Worm (Caenorhabditis elegans) whole organism, L4 larva: ENCODE data around the gene F13A2.1.

Experiments
- F10B5.3 ChIP-seq: sonication (generic microtip); optimal IDR thresholded peaks from 2 replicates; lab custom pipeline; 2016; ENCODE audit warnings: mild to moderate bottlenecking, missing genetic modification characterization, missing compliant biosample characterization
- Y48G9A.11 ChIP-seq: fragments of 200-800 bp; sonication (Bioruptor generic); IDR thresholded peaks from 2 replicates; pipeline ENCODE4 v1.3.6; 2022; ENCODE audit warnings: missing genetic modification reagents, missing genetic modification characterization, missing compliant biosample characterization
- Y5F2A.4 ChIP-seq: fragments of 200-800 bp; sonication (Bioruptor generic); optimal IDR thresholded peaks from 2 replicates; lab custom pipeline; 2018; ENCODE audit warnings: mild to moderate bottlenecking, missing genetic modification characterization, missing compliant biosample characterization
- ZK337.2 ChIP-seq: fragments of 200-800 bp; sonication (Bioruptor generic); IDR thresholded peaks from 2 replicates; pipeline ENCODE4 v1.3.6; 2022; ENCODE audit warnings: missing genetic modification reagents, missing genetic modification characterization, missing compliant biosample characterization
- ZK546.5 ChIP-seq, 2 experiments: sonication (generic microtip); optimal IDR thresholded peaks; 2 replicates each; lab custom pipeline; 2017; ENCODE audit warnings: missing biosample characterization in 2 of 2, missing genetic modification characterization in 2 of 2
- aha-1 ChIP-seq: fragments of 150-350 bp; peaks from one replicate; lab custom pipeline; 2014; ENCODE audit warnings: missing biosample characterization, missing genetic modification characterization
- ceh-28 ChIP-seq: fragments of 150-350 bp; optimal IDR thresholded peaks from 2 replicates; lab custom pipeline; 2014; ENCODE audit warnings: missing biosample characterization, missing genetic modification reagents, missing genetic modification characterization
- ceh-32 ChIP-seq: sonication (generic microtip); optimal IDR thresholded peaks from 2 replicates; lab custom pipeline; 2016; ENCODE audit warnings: mild to moderate bottlenecking, missing genetic modification characterization, missing compliant biosample characterization; ENCODE audit not compliant: poor library complexity
- ceh-44 ChIP-seq: fragments of 200-800 bp; sonication (Bioruptor generic); IDR thresholded peaks from 2 replicates; pipeline ENCODE4 v1.3.6; 2022; ENCODE audit warnings: missing genetic modification reagents, missing genetic modification characterization, missing compliant biosample characterization
- ces-1 ChIP-seq: fragments of 150-350 bp; sonication (generic microtip); optimal IDR thresholded peaks from 4 replicates; lab custom pipeline; 2014; ENCODE audit warnings: missing biosample characterization, missing genetic modification reagents, missing genetic modification characterization
- cey-2 ChIP-seq: sonication (generic microtip); optimal IDR thresholded peaks from 3 replicates; lab custom pipeline; 2017; ENCODE audit warnings: missing genetic modification characterization, mild to moderate bottlenecking, missing compliant biosample characterization, antibody characterized with exemption, borderline replicate concordance; ENCODE audit not compliant: insufficient read depth
- ctbp-1 ChIP-seq: fragments of 200-800 bp; sonication (Bioruptor generic); IDR thresholded peaks from 2 replicates; pipeline ENCODE4 v1.3.6; 2022; ENCODE audit warnings: missing genetic modification reagents, missing genetic modification characterization, missing compliant biosample characterization
- daf-16 ChIP-seq, 3 experiments: sonication (generic microtip); optimal IDR thresholded peaks; 2 replicates each; lab custom pipeline; 2016 to 2017; ENCODE audit warnings: missing genetic modification characterization in 3 of 3, missing genetic modification reagents in 3 of 3, mild to moderate bottlenecking in 2 of 3, missing compliant biosample characterization in 2 of 3, missing biosample characterization in 1 of 3, moderate library complexity in 1 of 3
- duxl-1 ChIP-seq: sonication (generic microtip); optimal IDR thresholded peaks from 2 replicates; lab custom pipeline; 2016; ENCODE audit warnings: mild to moderate bottlenecking, missing genetic modification characterization, moderate library complexity, missing compliant biosample characterization; ENCODE audit not compliant: poor library complexity
- hlh-11 ChIP-seq: fragments of 200-800 bp; sonication (Bioruptor generic); optimal IDR thresholded peaks from 2 replicates; lab custom pipeline; 2018; ENCODE audit warnings: mild to moderate bottlenecking, missing genetic modification characterization, missing compliant biosample characterization
- lin-13 ChIP-seq: fragments of 150-350 bp; optimal IDR thresholded peaks from 2 replicates; lab custom pipeline; 2014; ENCODE audit warnings: missing biosample characterization, missing genetic modification reagents, missing genetic modification characterization
- lin-15B ChIP-seq: fragments of 150-350 bp; sonication (generic microtip); optimal IDR thresholded peaks from 3 replicates; lab custom pipeline; 2014; ENCODE audit warnings: missing biosample characterization, missing genetic modification characterization
- lin-38 ChIP-seq: fragments of 200-800 bp; sonication (Bioruptor generic); IDR thresholded peaks from 2 replicates; pipeline ENCODE4 v1.3.6; 2022; ENCODE audit warnings: missing genetic modification reagents, missing genetic modification characterization, missing compliant biosample characterization
- lin-39 ChIP-seq: fragments of 150-350 bp; optimal IDR thresholded peaks from 2 replicates; lab custom pipeline; 2014; ENCODE audit warnings: missing biosample characterization, missing genetic modification reagents, missing genetic modification characterization
- mdl-1 ChIP-seq, 2 experiments: fragments of 150-350 bp in 1 of 2; sonication (generic microtip) in 1 of 2; optimal IDR thresholded peaks; 2 replicates each; lab custom pipeline; 2014 to 2017; ENCODE audit warnings: missing biosample characterization in 2 of 2, missing genetic modification characterization in 2 of 2
- mdt-29 ChIP-seq: fragments of 200-800 bp; sonication (Bioruptor generic); IDR thresholded peaks from 2 replicates; pipeline ENCODE4 v1.3.6; 2022; ENCODE audit warnings: missing genetic modification reagents, missing genetic modification characterization, missing compliant biosample characterization
- mep-1 ChIP-seq: fragments of 150-350 bp; sonication (generic microtip); optimal IDR thresholded peaks from 3 replicates; lab custom pipeline; 2014; ENCODE audit warnings: missing biosample characterization, missing genetic modification characterization
- mxl-3 ChIP-seq: fragments of 200-800 bp; sonication (Bioruptor generic); optimal IDR thresholded peaks from 2 replicates; lab custom pipeline; 2018; ENCODE audit warnings: mild to moderate bottlenecking, missing genetic modification characterization, missing compliant biosample characterization
- nhr-102 ChIP-seq: sonication (generic microtip); optimal IDR thresholded peaks from 2 replicates; lab custom pipeline; 2016; ENCODE audit warnings: mild to moderate bottlenecking, missing genetic modification characterization, moderate library complexity, missing compliant biosample characterization
- nhr-237 ChIP-seq: sonication (generic microtip); optimal IDR thresholded peaks from 2 replicates; lab custom pipeline; 2017; ENCODE audit warnings: missing biosample characterization, missing genetic modification characterization
- nhr-28 ChIP-seq: fragments of 150-350 bp; optimal IDR thresholded peaks from 2 replicates; lab custom pipeline; 2014; ENCODE audit warnings: missing biosample characterization, missing genetic modification characterization
- nhr-41 ChIP-seq: fragments of 200-800 bp; sonication (Bioruptor generic); IDR thresholded peaks from 2 replicates; pipeline ENCODE4 v1.3.6; 2022; ENCODE audit warnings: missing genetic modification reagents, missing genetic modification characterization, missing compliant biosample characterization
- nhr-6 ChIP-seq: fragments of 150-350 bp; optimal IDR thresholded peaks from 2 replicates; lab custom pipeline; 2014; ENCODE audit warnings: missing biosample characterization, missing genetic modification characterization
- nhr-76 ChIP-seq: fragments of 150-350 bp; optimal IDR thresholded peaks from 2 replicates; lab custom pipeline; 2014; ENCODE audit warnings: missing biosample characterization, missing genetic modification characterization
- nhr-77 ChIP-seq: fragments of 150-350 bp; optimal IDR thresholded peaks from 2 replicates; lab custom pipeline; 2014; ENCODE audit warnings: missing biosample characterization, missing genetic modification characterization
- pha-4 ChIP-seq, 2 experiments: fragments of 150-350 bp in 1 of 2; fragments of 200-800 bp in 1 of 2; sonication (Bioruptor generic) in 1 of 2; IDR thresholded peaks in 1 of 2; optimal IDR thresholded peaks in 1 of 2; 2 replicates each; pipeline versions ENCODE4 v1.3.6 to Lab custom; 2014 to 2022; ENCODE audit warnings: missing genetic modification characterization in 2 of 2, missing genetic modification reagents in 2 of 2, missing biosample characterization in 1 of 2, missing compliant biosample characterization in 1 of 2
- php-3 ChIP-seq: fragments of 200-800 bp; sonication (Bioruptor generic); IDR thresholded peaks from 2 replicates; pipeline ENCODE4 v1.3.6; 2022; ENCODE audit warnings: missing genetic modification reagents, missing genetic modification characterization, missing compliant biosample characterization
- pqm-1 ChIP-seq: sonication (generic microtip); optimal IDR thresholded peaks from 2 replicates; lab custom pipeline; 2017; ENCODE audit warnings: missing biosample characterization, missing genetic modification characterization
- saeg-2 ChIP-seq: fragments of 200-800 bp; sonication (Bioruptor generic); IDR thresholded peaks from 2 replicates; pipeline ENCODE4 v1.3.6; 2022; ENCODE audit warnings: missing genetic modification reagents, missing genetic modification characterization, missing compliant biosample characterization
- skn-1 ChIP-seq: fragments of 150-350 bp; optimal IDR thresholded peaks from 2 replicates; lab custom pipeline; 2014; ENCODE audit warnings: missing biosample characterization, missing genetic modification characterization
- snpc-1.2 ChIP-seq: fragments of 200-800 bp; sonication (Bioruptor generic); IDR thresholded peaks from 2 replicates; pipeline ENCODE4 v1.3.6; 2022; ENCODE audit warnings: missing genetic modification reagents, missing genetic modification characterization, missing compliant biosample characterization
- snpc-4 ChIP-seq: fragments of 150-350 bp; optimal IDR thresholded peaks from 2 replicates; lab custom pipeline; 2014; ENCODE audit warnings: missing biosample characterization, missing genetic modification characterization
- tag-97 ChIP-seq: fragments of 200-800 bp; sonication (Bioruptor generic); IDR thresholded peaks from 2 replicates; pipeline ENCODE4 v1.3.6; 2022; ENCODE audit warnings: missing genetic modification characterization, missing compliant biosample characterization
- unc-39 ChIP-seq: sonication (generic microtip); optimal IDR thresholded peaks from 2 replicates; lab custom pipeline; 2017; ENCODE audit warnings: missing biosample characterization, missing genetic modification characterization
- unc-62 ChIP-seq, 3 experiments: fragments of 150-350 bp in 1 of 3; sonication (generic microtip); optimal IDR thresholded peaks in 2 of 3; peaks in 1 of 3; 1 replicate in 1 of 3; 2 replicates in 2 of 3; lab custom pipeline; 2014 to 2017; ENCODE audit warnings: missing biosample characterization in 3 of 3, missing genetic modification characterization in 3 of 3, missing genetic modification reagents in 3 of 3, missing genotype in 1 of 3
- vab-7 ChIP-seq: fragments of 200-800 bp; sonication (Bioruptor generic); IDR thresholded peaks from 2 replicates; pipeline ENCODE4 v1.3.6; 2022; ENCODE audit warnings: missing genetic modification reagents, missing genetic modification characterization, missing compliant biosample characterization
- zag-1 ChIP-seq: fragments of 150-350 bp; optimal IDR thresholded peaks from 2 replicates; lab custom pipeline; 2014; ENCODE audit warnings: missing biosample characterization, missing genetic modification characterization
- zfp-2 ChIP-seq: sonication (generic microtip); optimal IDR thresholded peaks from 2 replicates; lab custom pipeline; 2016; ENCODE audit warnings: mild to moderate bottlenecking, missing genetic modification characterization, missing compliant biosample characterization
- zfp-3 ChIP-seq: fragments of 200-800 bp; sonication (Bioruptor generic); conservative IDR thresholded peaks from 2 replicates; pipeline ENCODE4 v1.3.6; 2022; ENCODE audit warnings: missing genetic modification reagents, missing genetic modification characterization, missing compliant biosample characterization
- zip-11 ChIP-seq: fragments of 200-800 bp; sonication (Bioruptor generic); IDR thresholded peaks from 2 replicates; pipeline ENCODE4 v1.3.6; 2022; ENCODE audit warnings: missing genetic modification characterization, missing compliant biosample characterization
- zip-2 ChIP-seq: fragments of 150-350 bp; optimal IDR thresholded peaks from 2 replicates; lab custom pipeline; 2014; ENCODE audit warnings: missing biosample characterization, missing genetic modification characterization

F13A2.1 gene

DNA sequence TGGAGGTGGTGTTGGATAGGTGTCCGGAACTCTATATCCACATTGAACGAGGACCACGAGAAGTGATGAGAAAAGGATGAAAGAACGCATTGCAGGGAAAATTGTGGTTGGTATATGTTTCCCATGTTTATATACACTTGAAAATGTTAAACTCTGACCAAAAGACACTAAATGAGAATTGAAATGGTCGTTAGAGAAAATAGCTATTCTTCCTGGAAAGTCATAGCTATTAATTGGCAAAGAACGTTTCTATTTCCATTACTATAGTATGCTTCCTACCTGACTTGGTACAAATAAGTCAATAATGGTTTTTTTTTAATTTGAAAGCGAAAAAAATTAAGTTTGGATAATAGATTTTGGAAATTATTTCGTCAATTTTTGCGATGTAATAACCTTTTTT lies 34.5 kb upstream of the F13A2.1 start, which contains the start of gene Y47D7A.18:
Y47D7A.18 (minus strand) TSS at position 101 of the 400 bp plus-strand sequence.
- no peak for TF ChIP-seq snpc-4
- TF ChIP-seq nhr-41: no peak
- TF ChIP-seq lin-39 (tag; lab: Kevin White, UChicago): no peak
- TF ChIP-seq unc-62 (GFP tag; optimal IDR thresholded peaks at IDR 0.05 in 1 of 2; lab: Kevin White, UChicago): peak in 1 of 2 experiments; percentile 31
- TF ChIP-seq unc-62 (tag; optimal IDR thresholded peaks at IDR 0.05; lab: Kevin White, UChicago): no peak
- TF ChIP-seq daf-16 (GFP tag; optimal IDR thresholded peaks at IDR 0.05; lab: Kevin White, UChicago): no peak
- TF ChIP-seq daf-16 (tag; optimal IDR thresholded peaks at IDR 0.05; lab: Kevin White, UChicago): no peak
- TF ChIP-seq nhr-102 (tag; lab: Kevin White, UChicago): no peak

ce11 chrV:4414613-4415071 lies 32.4 kb upstream of the F13A2.1 start, which contains the start of gene grl-5:
grl-5 (minus strand) TSS chrV:4414663.
- TF ChIP-seq tag-97 (no peak), zag-1 (tag; lab: Kevin White, UChicago) (no peak), lin-15B (no peak), lin-13 (no peak), vab-7 (GFP tag; lab: Robert Waterston, UW) (no peak), ceh-44 (GFP tag; lab: Robert Waterston, UW) (no peak), nhr-102 (tag; lab: Kevin White, UChicago) (no peak), zip-11 (GFP tag; lab: Robert Waterston, UW) (no peak), ceh-28 (tag; lab: Kevin White, UChicago) (no peak), F10B5.3 (no peak), nhr-28 (tag; lab: Kevin White, UChicago) (no peak), unc-62 (GFP tag; optimal IDR thresholded peaks at IDR 0.05 in 1 of 2; lab: Kevin White, UChicago) (peak in 1 of 2 experiments; percentile 84), unc-62 (tag; optimal IDR thresholded peaks at IDR 0.05; lab: Kevin White, UChicago) (no peak), ZK337.2 (GFP tag; lab: Robert Waterston, UW) (no peak), zfp-2 (tag; lab: Kevin White, UChicago) (no peak), saeg-2 (no peak), Y5F2A.4 (GFP tag; lab: Kevin White, UChicago) (no peak), aha-1 (tag; lab: Kevin White, UChicago) (peak; percentile 94), nhr-77 (tag; lab: Kevin White, UChicago) (no peak), hlh-11 (tag; lab: Kevin White, UChicago) (peak; percentile 41), ces-1 (GFP tag; lab: Kevin White, UChicago) (no peak), Y48G9A.11 (GFP tag; lab: Robert Waterston, UW) (no peak), php-3 (GFP tag; lab: Robert Waterston, UW) (no peak)
- TF ChIP-seq, all 104 proteins: peak for 3

- no peak for TF ChIP-seq unc-39 (tag; lab: Kevin White, UChicago)
- no peak for TF ChIP-seq snpc-1.2 (GFP tag; lab: Robert Waterston, UW)
- no peak for TF ChIP-seq nhr-76
- TF ChIP-seq nhr-237: no peak
- no peak for TF ChIP-seq ctbp-1
- TF ChIP-seq, all 104 proteins: peak for 0
Observed at ce11 chrV:4411714-4412113, 29.5 kb upstream of the F13A2.1 start, which contains the start of gene Y47D7A.17. Y47D7A.17 (minus strand) TSS chrV:4411814.

DNA sequence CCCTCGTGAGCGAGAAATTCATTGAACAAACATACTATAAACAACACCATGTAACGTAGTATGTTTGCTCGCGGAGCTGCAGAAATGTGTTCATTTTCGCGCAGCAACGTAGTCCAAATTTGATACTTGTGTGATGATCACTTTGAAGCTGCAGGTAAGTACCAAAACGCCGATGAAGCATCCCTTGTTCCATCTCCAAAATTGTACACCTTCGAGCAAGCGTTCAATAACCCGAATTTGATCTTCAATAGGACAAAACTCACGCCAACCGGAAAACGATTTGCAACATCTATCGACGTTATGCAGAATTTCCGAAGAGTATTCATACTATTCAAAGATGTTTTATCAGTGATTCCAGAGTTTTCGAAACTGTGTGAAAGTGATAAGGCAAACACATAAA lies 28.4 kb upstream of the F13A2.1 start, which contains the start of gene Y47D7A.3:
Y47D7A.3 (plus strand) TSS at position 301 of the 400 bp plus-strand sequence.
- no peak for TF ChIP-seq pqm-1 (tag; lab: Kevin White, UChicago)
- TF ChIP-seq skn-1: no peak
- no peak for TF ChIP-seq cey-2 (tag; lab: Kevin White, UChicago)
- no peak for TF ChIP-seq lin-38
- TF ChIP-seq nhr-6: no peak
- TF ChIP-seq zfp-3 (GFP tag; lab: Robert Waterston, UW): no peak
- TF ChIP-seq duxl-1: no peak
- TF ChIP-seq mxl-3 (GFP tag; lab: Kevin White, UChicago): no peak
- TF ChIP-seq mep-1 (tag; lab: Kevin White, UChicago): no peak
- no peak for TF ChIP-seq zip-2 (tag; lab: Kevin White, UChicago)
- TF ChIP-seq snpc-1.2 (GFP tag; lab: Robert Waterston, UW): no peak
- TF ChIP-seq ceh-32 (tag; lab: Kevin White, UChicago): no peak
- no peak for TF ChIP-seq unc-39 (tag; lab: Kevin White, UChicago)
- TF ChIP-seq pha-4 (GFP tag; IDR thresholded peaks at IDR 0.05; lab: Robert Waterston, UW): no peak
- TF ChIP-seq pha-4 (tag; optimal IDR thresholded peaks at IDR 0.05; lab: Kevin White, UChicago): no peak
- TF ChIP-seq mdl-1 (tag; optimal IDR thresholded peaks at IDR 0.05; lab: Kevin White, UChicago): no peak
- no peak for TF ChIP-seq ZK546.5 (tag; optimal IDR thresholded peaks at IDR 0.05; lab: Kevin White, UChicago)
- TF ChIP-seq mdt-29 (GFP tag; lab: Robert Waterston, UW): no peak
- TF ChIP-seq nhr-77 (tag; lab: Kevin White, UChicago): no peak
